Worm (Caenorhabditis elegans): ENCODE results near the gene nhr-150.

DNA sequence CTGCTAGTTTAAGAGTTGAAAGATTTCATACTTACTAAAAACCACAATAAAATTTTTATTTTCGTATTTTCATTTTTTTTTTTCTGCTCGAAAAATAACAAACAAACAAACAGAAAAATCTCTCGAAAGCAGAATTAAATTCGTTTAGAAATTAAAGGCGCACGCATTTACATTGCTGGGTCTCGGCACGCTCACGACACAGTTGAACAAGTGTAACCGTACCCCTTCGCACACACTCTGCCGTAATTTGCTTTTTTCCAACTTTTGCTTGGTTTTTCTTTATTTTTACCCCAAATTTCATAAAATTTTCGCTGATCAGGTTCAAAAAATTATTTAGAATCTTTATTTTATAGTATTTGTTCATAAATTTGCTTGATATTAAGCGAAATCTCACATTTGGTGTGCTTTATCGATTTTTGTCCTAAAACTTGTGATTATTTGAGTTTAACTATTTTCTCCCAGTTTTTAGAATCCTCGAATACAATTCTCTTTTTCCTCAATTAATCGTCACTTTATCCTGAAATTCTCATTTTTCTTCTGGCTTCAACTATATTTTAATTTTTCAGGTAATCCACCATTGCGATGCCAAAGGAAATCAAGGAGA, 30.4 kb upstream of the nhr-150 start, which contains the start of gene rpl-38:
- TF ChIP-seq nhr-237 (tag; optimal IDR thresholded peaks at IDR 0.05) = no peak
- TF ChIP-seq pha-4 (tag; optimal IDR thresholded peaks at IDR 0.05) = peak; percentile 95
- no peak for TF ChIP-seq unc-62 (GFP tag; optimal IDR thresholded peaks at IDR 0.05)
- TF ChIP-seq ZK546.5 (tag; optimal IDR thresholded peaks at IDR 0.05) = no peak
- peak; percentile 48 for TF ChIP-seq ceh-28 (tag; optimal IDR thresholded peaks at IDR 0.05)
- no peak for TF ChIP-seq fos-1 (tag; optimal IDR thresholded peaks at IDR 0.05)
- peak; percentile 59 for TF ChIP-seq elt-2 (tag; optimal IDR thresholded peaks at IDR 0.05)
